Worm (Caenorhabditis elegans): Measurements from ENCODE around the gene nrde-2.

The nrde-2 gene

DNA sequence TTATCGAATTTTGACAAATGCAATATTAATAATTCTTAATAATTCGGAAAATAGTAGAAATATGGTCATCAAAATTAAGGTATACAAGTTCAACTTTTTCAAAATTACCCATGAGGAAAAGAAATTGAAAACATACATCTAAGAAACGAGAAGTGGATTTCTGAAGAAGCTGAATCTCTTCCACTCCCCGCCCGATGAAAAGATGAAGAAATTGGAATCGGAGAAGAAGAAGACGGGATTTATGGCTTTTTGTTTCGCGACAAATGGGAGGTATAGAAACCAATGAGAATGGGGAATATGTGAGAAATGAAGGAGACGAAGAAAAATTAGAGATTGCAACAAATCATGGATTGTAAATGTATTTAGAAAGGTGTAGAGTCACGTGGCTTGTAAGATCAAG is 44.4 kb downstream of the nrde-2 start:
- no peak for TF ChIP-seq ztf-1 (GFP tag; conservative IDR thresholded peaks at IDR 0.05)
- no peak for TF ChIP-seq crh-2 (tag; optimal IDR thresholded peaks at IDR 0.05)
- peak; percentile 5 for TF ChIP-seq mab-5 (tag; optimal IDR thresholded peaks at IDR 0.05)

DNA sequence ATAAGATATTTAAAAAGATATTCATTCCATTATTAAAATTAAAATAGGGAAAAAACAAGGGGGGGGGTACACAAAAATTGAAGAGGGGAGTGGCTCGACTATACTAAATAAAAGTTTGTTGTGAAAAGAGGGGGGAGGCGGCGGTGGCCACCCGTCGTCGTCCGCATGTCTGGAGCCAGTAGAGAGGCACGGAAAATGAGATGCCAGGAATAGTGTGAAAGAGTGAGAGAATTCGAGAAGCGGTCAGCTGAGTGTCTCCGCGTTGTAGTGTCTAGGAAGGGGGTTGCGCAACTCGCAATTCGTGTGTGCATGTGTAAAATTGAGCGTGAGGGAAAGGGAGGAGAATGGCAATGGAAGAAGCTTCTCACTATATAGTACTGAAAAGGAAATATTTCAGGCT is 45.2 kb downstream of the nrde-2 start:
- TF ChIP-seq crh-2 (tag; optimal IDR thresholded peaks at IDR 0.05) (no peak), elt-1 (tag; optimal IDR thresholded peaks at IDR 0.05) (no peak), gmeb-1 (tag; optimal IDR thresholded peaks at IDR 0.05) (no peak), sma-3 (GFP tag; optimal IDR thresholded peaks at IDR 0.05) (no peak), ztf-11 (tag; optimal IDR thresholded peaks at IDR 0.05) (no peak), lin-13 (GFP tag; optimal IDR thresholded peaks at IDR 0.05) (no peak), lin-11 (tag; optimal IDR thresholded peaks at IDR 0.05) (peak; percentile 15), nhr-6 (tag; optimal IDR thresholded peaks at IDR 0.05) (no peak), aly-2 (tag; optimal IDR thresholded peaks at IDR 0.05) (no peak), blmp-1 (tag; optimal IDR thresholded peaks at IDR 0.05; ENCODE audit: insufficient read depth) (no peak), unc-55 (GFP tag; optimal IDR thresholded peaks at IDR 0.05) (peak; percentile 68), mdl-1 (tag; optimal IDR thresholded peaks at IDR 0.05) (no peak), lsy-2 (tag; optimal IDR thresholded peaks at IDR 0.05) (peak in 1 of 2 experiments; percentile 32), nhr-129 (tag; optimal IDR thresholded peaks at IDR 0.05) (peak; percentile 18), F13H6.1 (tag; optimal IDR thresholded peaks at IDR 0.05) (peak; percentile 10), nhr-10 (tag; optimal IDR thresholded peaks at IDR 0.05) (no peak), nhr-23 (tag; optimal IDR thresholded peaks at IDR 0.05) (no peak), fos-1 (tag; optimal IDR thresholded peaks at IDR 0.05) (no peak), dmd-4 (tag; optimal IDR thresholded peaks at IDR 0.05) (no peak), egl-27 (tag; optimal IDR thresholded peaks at IDR 0.05) (no peak), sma-9 (GFP tag; optimal IDR thresholded peaks at IDR 0.05) (no peak), sma-9 (tag; optimal IDR thresholded peaks at IDR 0.05) (no peak), ama-1 (optimal IDR thresholded peaks at IDR 0.05) (no peak), C34F6.9 (tag; optimal IDR thresholded peaks at IDR 0.05) (peak; percentile 36), ZK546.5 (tag; optimal IDR thresholded peaks at IDR 0.05) (no peak), unc-62 (GFP tag; optimal IDR thresholded peaks at IDR 0.05) (no peak)

DNA sequence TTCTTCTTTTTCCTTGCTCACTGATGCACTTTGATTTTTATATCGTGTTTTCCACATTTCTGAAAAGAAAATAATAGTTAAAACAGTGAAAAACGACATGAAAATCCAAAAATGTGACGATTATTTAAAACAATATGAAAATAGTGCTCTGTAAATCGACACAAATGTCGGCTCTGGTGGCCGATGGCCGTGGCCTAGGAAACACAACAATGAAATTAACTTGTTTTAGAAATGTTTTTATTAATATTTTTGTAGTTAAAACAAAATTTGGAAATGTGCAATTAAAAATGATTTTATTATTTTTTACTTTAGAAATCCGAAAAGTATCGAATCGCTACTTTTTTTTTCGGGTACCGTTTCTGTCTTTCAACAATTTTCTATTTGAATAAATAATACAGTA is 46.7 kb downstream of the nrde-2 start, which contains the start of gene arv-1:
Gene arv-1 (minus strand): TSS at position 65 of the 400 bp plus-strand sequence.
- TF ChIP-seq lsy-2 (tag; optimal IDR thresholded peaks at IDR 0.05) (peak; percentile 33 to 88), ztf-1 (GFP tag; conservative IDR thresholded peaks at IDR 0.05) (no peak), nhr-10 (tag; optimal IDR thresholded peaks at IDR 0.05) (no peak), ama-1 (optimal IDR thresholded peaks at IDR 0.05) (no peak), nhr-23 (tag; optimal IDR thresholded peaks at IDR 0.05) (no peak), crh-2 (tag; optimal IDR thresholded peaks at IDR 0.05) (peak; percentile 56), ztf-11 (tag; optimal IDR thresholded peaks at IDR 0.05) (no peak), mdl-1 (tag; optimal IDR thresholded peaks at IDR 0.05) (no peak), mab-5 (tag; optimal IDR thresholded peaks at IDR 0.05) (no peak), C34F6.9 (tag; optimal IDR thresholded peaks at IDR 0.05) (peak; percentile 67), sem-4 (tag; optimal IDR thresholded peaks at IDR 0.05) (no peak), mbf-1 (tag; optimal IDR thresholded peaks at IDR 0.05) (no peak), ceh-16 (tag; optimal IDR thresholded peaks at IDR 0.05) (no peak), unc-55 (GFP tag; optimal IDR thresholded peaks at IDR 0.05) (peak; percentile 64), elt-1 (tag; optimal IDR thresholded peaks at IDR 0.05) (no peak), unc-39 (tag; optimal IDR thresholded peaks at IDR 0.05) (no peak), gmeb-1 (tag; optimal IDR thresholded peaks at IDR 0.05) (peak; percentile 66), lin-13 (GFP tag; optimal IDR thresholded peaks at IDR 0.05) (peak; percentile 31), nhr-21 (tag; optimal IDR thresholded peaks at IDR 0.05) (peak; percentile 27), fos-1 (tag; optimal IDR thresholded peaks at IDR 0.05) (peak; percentile 16), egl-27 (tag; optimal IDR thresholded peaks at IDR 0.05) (no peak), peb-1 (tag; optimal IDR thresholded peaks at IDR 0.05) (no peak), blmp-1 (tag; optimal IDR thresholded peaks at IDR 0.05; ENCODE audit: insufficient read depth) (no peak), ztf-4 (tag; optimal IDR thresholded peaks at IDR 0.05) (peak; percentile 14), nhr-77 (tag; optimal IDR thresholded peaks at IDR 0.05) (no peak), R02D3.7 (tag; optimal IDR thresholded peaks at IDR 0.05) (peak; percentile 79), alr-1 (tag; optimal IDR thresholded peaks at IDR 0.05) (no peak), ceh-82 (tag; optimal IDR thresholded peaks at IDR 0.05) (no peak), unc-62 (GFP tag; optimal IDR thresholded peaks at IDR 0.05) (no peak), aly-2 (tag; optimal IDR thresholded peaks at IDR 0.05) (no peak), dmd-4 (tag; optimal IDR thresholded peaks at IDR 0.05) (no peak), nhr-237 (tag; optimal IDR thresholded peaks at IDR 0.05) (no peak), nhr-25 (tag; optimal IDR thresholded peaks at IDR 0.05) (peak; percentile 23), nhr-11 (tag; optimal IDR thresholded peaks at IDR 0.05) (no peak), sma-9 (GFP tag; optimal IDR thresholded peaks at IDR 0.05) (peak; percentile 72), sma-9 (tag; optimal IDR thresholded peaks at IDR 0.05) (no peak), lin-39 (tag; optimal IDR thresholded peaks at IDR 0.05) (no peak), nhr-6 (tag; optimal IDR thresholded peaks at IDR 0.05) (no peak), skn-1 (tag; optimal IDR thresholded peaks at IDR 0.05) (no peak), elt-3 (tag; optimal IDR thresholded peaks at IDR 0.05) (no peak), Y55F3AM.14 (GFP tag; optimal IDR thresholded peaks at IDR 0.05) (no peak), F13H6.1 (tag; optimal IDR thresholded peaks at IDR 0.05) (peak; percentile 33), zag-1 (tag; optimal IDR thresholded peaks at IDR 0.05) (no peak), ZK546.5 (tag; optimal IDR thresholded peaks at IDR 0.05) (no peak), nhr-12 (tag; optimal IDR thresholded peaks at IDR 0.05) (no peak), sma-3 (GFP tag; optimal IDR thresholded peaks at IDR 0.05) (peak; percentile 70)

Measured in whole organism, L2 larva.